Fruit fly (Drosophila melanogaster) whole organism, wandering third instar larva: ENCODE data around the gene sd.

Experiments used
- Abd-B ChIP-seq: fragments of >200 bp; optimal IDR thresholded peaks from 2 replicates; lab custom pipeline; 2017; ENCODE audit warnings: missing biosample characterization, missing genetic modification characterization
- Dfd ChIP-seq: fragments of >200 bp; optimal IDR thresholded peaks from 2 replicates; lab custom pipeline; 2017; ENCODE audit warnings: missing biosample characterization, missing genetic modification characterization
- HLH106 ChIP-seq: fragments of 200-800 bp; optimal IDR thresholded peaks from 3 replicates; lab custom pipeline; 2019; ENCODE audit warnings: missing biosample characterization, mild to moderate bottlenecking, missing genetic modification characterization, moderate library complexity
- Hnf4 ChIP-seq: fragments of 200-800 bp; sonication (Bioruptor generic); optimal IDR thresholded peaks from 2 replicates; lab custom pipeline; 2016; ENCODE audit warnings: missing biosample characterization, mild to moderate bottlenecking, missing genetic modification characterization
- Myc ChIP-seq: fragments of >200 bp; optimal IDR thresholded peaks from 2 replicates; lab custom pipeline; 2017
- N ChIP-seq: fragments of >200 bp; optimal IDR thresholded peaks from 2 replicates; lab custom pipeline; 2018; ENCODE audit warnings: missing biosample characterization, missing external identifiers, missing genetic modification characterization
- Rel ChIP-seq, 2 experiments: fragments of 200-800 bp; sonication (Bioruptor generic) in 1 of 2; optimal IDR thresholded peaks; 2 replicates in 1 of 2; 3 replicates in 1 of 2; lab custom pipeline; 2016 to 2019; ENCODE audit warnings: mild to moderate bottlenecking in 2 of 2, missing biosample characterization in 2 of 2, missing genetic modification characterization in 2 of 2, moderate library complexity in 1 of 2
- br ChIP-seq: fragments of 200-800 bp; sonication (Bioruptor generic); optimal IDR thresholded peaks from 2 replicates; lab custom pipeline; 2016; ENCODE audit warnings: missing biosample characterization, missing genetic modification characterization
- ey ChIP-seq: fragments of 200-800 bp; sonication (Bioruptor generic); optimal IDR thresholded peaks from 2 replicates; lab custom pipeline; 2016; ENCODE audit warnings: missing biosample characterization, missing genetic modification characterization
- fru ChIP-seq: fragments of 200-800 bp; sonication (Bioruptor generic); optimal IDR thresholded peaks from 3 replicates; lab custom pipeline; 2016; ENCODE audit warnings: missing biosample characterization, mild to moderate bottlenecking, missing genetic modification characterization
- pan ChIP-seq: fragments of >200 bp; optimal IDR thresholded peaks from 2 replicates; lab custom pipeline; 2017
- rgr ChIP-seq: fragments of 200-800 bp; sonication (Bioruptor generic); optimal IDR thresholded peaks from 3 replicates; lab custom pipeline; 2016; ENCODE audit warnings: missing biosample characterization, mild to moderate bottlenecking, missing genetic modification characterization
- sage ChIP-seq: fragments of 200-800 bp; sonication (Bioruptor generic); optimal IDR thresholded peaks from 2 replicates; lab custom pipeline; 2016; ENCODE audit warnings: missing biosample characterization, mild to moderate bottlenecking, missing genetic modification characterization
- usp ChIP-seq: fragments of >200 bp; optimal IDR thresholded peaks from 2 replicates; lab custom pipeline; 2017; ENCODE audit warnings: missing biosample characterization, missing genetic modification characterization

- TF ChIP-seq rgr (GFP tag; lab: Kevin White, UChicago) (no peak), Abd-B (no peak), Dfd (no peak), Myc (lab: Kevin White, UChicago) (no peak), usp (GFP tag; lab: Kevin White, UChicago) (no peak), br (GFP tag; lab: Kevin White, UChicago) (no peak), Hnf4 (GFP tag; lab: Kevin White, UChicago) (no peak), Rel (GFP tag; optimal IDR thresholded peaks at IDR 0.05; lab: Kevin White, UChicago) (no peak), Rel (tag; optimal IDR thresholded peaks at IDR 0.05; lab: Kevin White, UChicago) (no peak), pan (no peak), N (GFP tag; lab: Kevin White, UChicago) (no peak), HLH106 (tag; lab: Kevin White, UChicago) (no peak), ey (GFP tag; lab: Kevin White, UChicago) (no peak), sage (GFP tag; lab: Kevin White, UChicago) (no peak), fru (GFP tag; lab: Kevin White, UChicago) (no peak)
Observed at dm6 chrX:15762723-15763122, 41.4 kb upstream of the sd start, which contains the start of gene Polr3A.
